Fruit fly (Drosophila melanogaster) whole organism, embryonic: Measurements from ENCODE around the gene pav.

ENCODE experiments used
- Asciz ChIP-seq: fragments of 200-800 bp; sonication (Bioruptor generic); optimal IDR thresholded peaks from 2 replicates; lab custom pipeline; 2017; ENCODE audit warnings: missing biosample characterization, mild to moderate bottlenecking, missing genetic modification characterization, missing genetic modification reagents
- CG10267 ChIP-seq: fragments of 200-800 bp; sonication (Bioruptor generic); optimal IDR thresholded peaks from 2 replicates; lab custom pipeline; 2018; ENCODE audit warnings: missing biosample characterization, mild to moderate bottlenecking, missing genetic modification characterization, moderate library complexity
- CG14441 ChIP-seq: fragments of 200-800 bp; sonication (Bioruptor generic); IDR thresholded peaks from 2 replicates; pipeline ENCODE4 v1.3.6; 2022; ENCODE audit warnings: missing biosample characterization, missing genetic modification characterization
- CG15696 ChIP-seq: fragments of 200-800 bp; sonication (Bioruptor generic); optimal IDR thresholded peaks from 2 replicates; lab custom pipeline; 2019; ENCODE audit warnings: missing biosample characterization, mild to moderate bottlenecking, missing genetic modification characterization, moderate library complexity
- CG17568 ChIP-seq: fragments of 200-800 bp; sonication (Bioruptor generic); optimal IDR thresholded peaks from 2 replicates; lab custom pipeline; 2018; ENCODE audit warnings: missing biosample characterization, mild to moderate bottlenecking, missing genetic modification characterization, moderate library complexity
- CG18599 ChIP-seq: fragments of 200-800 bp; sonication (Bioruptor generic); optimal IDR thresholded peaks from 3 replicates; lab custom pipeline; 2017; ENCODE audit warnings: missing biosample characterization, missing genetic modification characterization, mild to moderate bottlenecking, moderate library complexity, missing genetic modification reagents
- CG31224 ChIP-seq: fragments of 200-800 bp; sonication (Bioruptor generic); IDR thresholded peaks from 2 replicates; pipeline ENCODE4 v1.3.6; 2022; ENCODE audit warnings: missing biosample characterization, missing genetic modification characterization
- CG33213 ChIP-seq: fragments of 200-800 bp; sonication (Bioruptor generic); optimal IDR thresholded peaks from 3 replicates; lab custom pipeline; 2016; ENCODE audit warnings: missing biosample characterization, missing genetic modification characterization
- CG34376 ChIP-seq: fragments of 200-800 bp; sonication (Bioruptor generic); optimal IDR thresholded peaks from 2 replicates; lab custom pipeline; 2018; ENCODE audit warnings: missing biosample characterization, mild to moderate bottlenecking, missing genetic modification characterization
- CG4282 ChIP-seq: fragments of 200-800 bp; sonication (Bioruptor generic); optimal IDR thresholded peaks from 2 replicates; lab custom pipeline; 2016; ENCODE audit warnings: missing biosample characterization, missing genetic modification characterization
- CG4360 ChIP-seq: fragments of 200-800 bp; sonication (Bioruptor generic); IDR thresholded peaks from 2 replicates; pipeline ENCODE4 v1.3.6; 2022; ENCODE audit warnings: missing biosample characterization, missing genetic modification characterization
- CG4820 ChIP-seq: fragments of 200-800 bp; sonication (Bioruptor generic); optimal IDR thresholded peaks from 3 replicates; lab custom pipeline; 2016; ENCODE audit warnings: missing biosample characterization, missing genetic modification characterization
- CG6683 ChIP-seq: fragments of 200-800 bp; sonication (Bioruptor generic); optimal IDR thresholded peaks from 2 replicates; lab custom pipeline; 2017; ENCODE audit warnings: missing biosample characterization, mild to moderate bottlenecking, missing genetic modification characterization, missing genetic modification reagents
- CG7839 ChIP-seq: fragments of 200-800 bp; sonication (Bioruptor generic); optimal IDR thresholded peaks from 3 replicates; lab custom pipeline; 2018; ENCODE audit warnings: missing biosample characterization, mild to moderate bottlenecking, missing genetic modification characterization, moderate library complexity
- CG7987 ChIP-seq: fragments of 200-800 bp; sonication (Bioruptor generic); optimal IDR thresholded peaks from 2 replicates; lab custom pipeline; 2018; ENCODE audit warnings: missing biosample characterization, mild to moderate bottlenecking, missing genetic modification characterization, moderate library complexity
- CG8765 ChIP-seq: fragments of 200-800 bp; sonication (Bioruptor generic); IDR thresholded peaks from 2 replicates; pipeline ENCODE4 v1.3.6; 2022; ENCODE audit warnings: missing biosample characterization, missing genetic modification characterization
- CkIIα-i1 ChIP-seq: fragments of 200-800 bp; sonication (Bioruptor generic); IDR thresholded peaks from 2 replicates; pipeline ENCODE4 v1.3.6; 2022; ENCODE audit warnings: missing biosample characterization, missing genetic modification characterization
- CrebB ChIP-seq: fragments of 200-800 bp; sonication (Bioruptor generic); optimal IDR thresholded peaks from 3 replicates; lab custom pipeline; 2018; ENCODE audit warnings: missing biosample characterization, mild to moderate bottlenecking, missing genetic modification characterization
- HLHmδ ChIP-seq: fragments of 200-800 bp; sonication (Bioruptor generic); optimal IDR thresholded peaks from 2 replicates; lab custom pipeline; 2018; ENCODE audit warnings: missing biosample characterization, mild to moderate bottlenecking, missing genetic modification characterization, moderate library complexity
- Hey ChIP-seq: fragments of 200-800 bp; sonication (Bioruptor generic); optimal IDR thresholded peaks from 3 replicates; lab custom pipeline; 2018; ENCODE audit warnings: missing biosample characterization, mild to moderate bottlenecking, missing genetic modification characterization
- HmgD ChIP-seq: fragments of 200-800 bp; sonication (Bioruptor generic); optimal IDR thresholded peaks from 3 replicates; lab custom pipeline; 2016; ENCODE audit warnings: missing biosample characterization, missing genetic modification characterization
- Hr39 ChIP-seq: fragments of >200 bp; optimal IDR thresholded peaks from 2 replicates; lab custom pipeline; 2017
- MTF-1 ChIP-seq: fragments of 200-800 bp; sonication (Bioruptor generic); optimal IDR thresholded peaks from 2 replicates; lab custom pipeline; 2018; ENCODE audit warnings: missing biosample characterization, mild to moderate bottlenecking, missing genetic modification characterization, borderline replicate concordance
- Mes4 ChIP-seq: fragments of 200-800 bp; sonication (Bioruptor generic); optimal IDR thresholded peaks from 2 replicates; lab custom pipeline; 2016; ENCODE audit warnings: missing biosample characterization, missing genetic modification characterization
- Ptx1 ChIP-seq: fragments of 200-800 bp; sonication (Bioruptor generic); IDR thresholded peaks from 2 replicates; pipeline ENCODE4 v1.3.6; 2022; ENCODE audit warnings: missing biosample characterization, missing genetic modification characterization
- Six4 ChIP-seq: fragments of 200-800 bp; sonication (Bioruptor generic); optimal IDR thresholded peaks from 2 replicates; lab custom pipeline; 2016; ENCODE audit warnings: missing biosample characterization, missing genetic modification characterization
- Stat92E ChIP-seq, 3 experiments: fragments of >200 bp in 2 of 3; fragments of 200-800 bp in 1 of 3; sonication (Bioruptor generic) in 1 of 3; optimal IDR thresholded peaks; 2 replicates each; lab custom pipeline; 2017 to 2019; ENCODE audit warnings: missing biosample characterization in 3 of 3, missing genetic modification characterization in 3 of 3, mild to moderate bottlenecking in 1 of 3, moderate library complexity in 1 of 3
- YL-1 ChIP-seq: fragments of 200-800 bp; sonication (Bioruptor generic); optimal IDR thresholded peaks from 3 replicates; lab custom pipeline; 2017; ENCODE audit warnings: missing biosample characterization, mild to moderate bottlenecking, missing genetic modification characterization
- bbx ChIP-seq: fragments of 200-800 bp; sonication (Bioruptor generic); IDR thresholded peaks from 2 replicates; pipeline ENCODE4 v1.3.6; 2022; ENCODE audit warnings: missing biosample characterization, missing genetic modification characterization; ENCODE audit not compliant: partially characterized antibody
- corto ChIP-seq: fragments of 200-800 bp; sonication (Bioruptor generic); optimal IDR thresholded peaks from 2 replicates; lab custom pipeline; 2016; ENCODE audit warnings: missing biosample characterization, mild to moderate bottlenecking, missing genetic modification characterization, moderate library complexity
- croc ChIP-seq: fragments of 200-800 bp; sonication (Bioruptor generic); conservative IDR thresholded peaks from 3 replicates; pipeline ENCODE4 v1.3.6; 2022; ENCODE audit warnings: missing biosample characterization, missing genetic modification characterization
- cwo ChIP-seq: fragments of 200-800 bp; sonication (Bioruptor generic); optimal IDR thresholded peaks from 3 replicates; lab custom pipeline; 2017; ENCODE audit warnings: missing biosample characterization, missing genetic modification characterization, mild to moderate bottlenecking, moderate library complexity, missing genetic modification reagents
- dm ChIP-seq: fragments of 200-800 bp; sonication (Bioruptor generic); optimal IDR thresholded peaks from 3 replicates; lab custom pipeline; 2016; ENCODE audit warnings: missing biosample characterization, missing genetic modification characterization
- dmrt99B ChIP-seq: fragments of 200-800 bp; sonication (Bioruptor generic); optimal IDR thresholded peaks from 2 replicates; lab custom pipeline; 2018; ENCODE audit warnings: missing biosample characterization, mild to moderate bottlenecking, missing genetic modification characterization, moderate library complexity
- eve ChIP-seq, 2 experiments: fragments of >200 bp; optimal IDR thresholded peaks; 2 replicates each; lab custom pipeline; 2017; ENCODE audit warnings: missing biosample characterization in 2 of 2, missing genetic modification characterization in 2 of 2
- eyg ChIP-seq: fragments of 200-800 bp; sonication (Bioruptor generic); optimal IDR thresholded peaks from 3 replicates; lab custom pipeline; 2016; ENCODE audit warnings: missing biosample characterization, missing genetic modification characterization
- gt ChIP-seq: fragments of 200-800 bp; sonication (Bioruptor generic); IDR thresholded peaks from 2 replicates; pipeline ENCODE4 v1.3.6; 2022; ENCODE audit warnings: missing biosample characterization, missing genetic modification characterization
- h ChIP-seq: fragments of >200 bp; optimal IDR thresholded peaks from 2 replicates; lab custom pipeline; 2017
- hb ChIP-seq: fragments of 200-800 bp; sonication (Bioruptor generic); IDR thresholded peaks from 3 replicates; pipeline ENCODE4 v1.3.6; 2022; ENCODE audit warnings: missing biosample characterization, missing genetic modification characterization; ENCODE audit not compliant: partially characterized antibody
- hbn ChIP-seq: fragments of 200-800 bp; sonication (Bioruptor generic); IDR thresholded peaks from 2 replicates; pipeline ENCODE4 v1.3.6; 2022; ENCODE audit warnings: missing biosample characterization, missing genetic modification characterization; ENCODE audit not compliant: partially characterized antibody
- hth ChIP-seq: fragments of >200 bp; optimal IDR thresholded peaks from 2 replicates; lab custom pipeline; 2017; ENCODE audit warnings: inconsistent platforms
- inv ChIP-seq: fragments of 200-800 bp; sonication (Bioruptor generic); IDR thresholded peaks from 2 replicates; pipeline ENCODE4 v1.3.6; 2022; ENCODE audit warnings: missing biosample characterization, missing genetic modification characterization; ENCODE audit not compliant: partially characterized antibody
- mirr ChIP-seq: fragments of 200-800 bp; sonication (Bioruptor generic); optimal IDR thresholded peaks from 3 replicates; lab custom pipeline; 2018; ENCODE audit warnings: missing biosample characterization, mild to moderate bottlenecking, missing genetic modification characterization
- org-1 ChIP-seq: fragments of 200-800 bp; sonication (Bioruptor generic); optimal IDR thresholded peaks from 2 replicates; lab custom pipeline; 2017; ENCODE audit warnings: missing biosample characterization, missing genetic modification characterization
- pnt ChIP-seq: fragments of 200-800 bp; sonication (Bioruptor generic); optimal IDR thresholded peaks from 3 replicates; lab custom pipeline; 2016; ENCODE audit warnings: missing biosample characterization, missing genetic modification characterization
- psq ChIP-seq: fragments of 200-800 bp; sonication (Bioruptor generic); optimal IDR thresholded peaks from 2 replicates; lab custom pipeline; 2017; ENCODE audit warnings: missing biosample characterization, missing genetic modification characterization
- pzg ChIP-seq: fragments of 200-800 bp; sonication (Bioruptor generic); optimal IDR thresholded peaks from 3 replicates; lab custom pipeline; 2018; ENCODE audit warnings: missing biosample characterization, mild to moderate bottlenecking, missing genetic modification characterization, moderate library complexity
- row ChIP-seq: fragments of 200-800 bp; sonication (Bioruptor generic); IDR thresholded peaks from 3 replicates; pipeline ENCODE4 v1.3.6; 2022; ENCODE audit warnings: missing biosample characterization, missing genetic modification characterization
- tna ChIP-seq: fragments of 200-800 bp; sonication (Bioruptor generic); IDR thresholded peaks from 2 replicates; pipeline ENCODE4 v1.3.6; 2022; ENCODE audit warnings: missing biosample characterization, missing genetic modification characterization; ENCODE audit not compliant: partially characterized antibody
- zfh2 ChIP-seq: fragments of 200-800 bp; sonication (Bioruptor generic); optimal IDR thresholded peaks from 2 replicates; lab custom pipeline; 2016; ENCODE audit warnings: missing biosample characterization, missing genetic modification characterization

The pav gene

DNA sequence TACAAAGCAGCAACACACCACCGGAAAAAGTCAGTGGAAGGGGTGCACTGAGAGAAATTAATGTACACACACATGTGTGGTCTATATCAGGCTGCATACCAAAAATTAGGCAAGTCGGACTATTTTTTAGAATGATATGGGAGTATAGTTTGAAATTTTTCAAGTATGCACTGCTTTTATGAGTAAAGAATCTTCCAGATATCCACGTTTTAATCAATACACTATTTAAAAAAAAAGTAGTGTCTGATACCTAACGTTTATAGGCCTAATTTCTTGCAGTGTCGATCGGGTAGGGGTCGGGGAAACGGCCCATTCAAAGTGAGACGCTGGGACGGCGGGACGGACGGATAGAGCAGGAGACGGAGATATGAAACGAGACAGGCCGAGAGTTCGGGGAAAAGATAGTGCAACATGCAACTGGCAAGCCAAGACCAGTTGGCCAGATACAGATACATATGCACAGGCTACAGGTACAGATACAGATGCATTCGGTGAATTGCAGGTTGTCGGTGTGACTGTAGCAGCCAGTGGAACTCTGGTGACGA lies 12.1 kb upstream of the pav start (continued):
- peak; percentile 95 for TF ChIP-seq CG7839 (tag; lab: Kevin White, UChicago)
- TF ChIP-seq Hr39 (lab: Kevin White, UChicago): no peak
- TF ChIP-seq CG33213 (GFP tag; lab: Kevin White, UChicago): peak; percentile 85
- peak; percentile 99 for TF ChIP-seq CG15696
- TF ChIP-seq mirr: no peak
- peak; percentile 45; the same call in 1 of the 2 replicates for TF ChIP-seq CG31224 (GFP tag; lab: Robert Waterston, UW)
- TF ChIP-seq CrebB (tag; lab: Kevin White, UChicago): peak; percentile 83
- peak; percentile 76 for TF ChIP-seq eyg
- TF ChIP-seq CG34376 (GFP tag; lab: Kevin White, UChicago): peak; percentile 26
- peak; percentile 93 for TF ChIP-seq CG10267 (tag; lab: Kevin White, UChicago)
- TF ChIP-seq CG7987 (GFP tag; lab: Kevin White, UChicago): peak; percentile 55
- peak; percentile 84 for TF ChIP-seq HmgD
- peak in 1 of 3 experiments; percentile 97 for TF ChIP-seq Stat92E (GFP tag; optimal IDR thresholded peaks at IDR 0.05; lab: Kevin White, UChicago)
- peak; percentile 84 for TF ChIP-seq gt (GFP tag; lab: Robert Waterston, UW)
- TF ChIP-seq h (lab: Kevin White, UChicago): no peak
- TF ChIP-seq pzg (GFP tag; lab: Kevin White, UChicago): no peak
- TF ChIP-seq Asciz (GFP tag; lab: Kevin White, UChicago): peak; percentile 92
- peak; percentile 72 for TF ChIP-seq cwo (GFP tag; lab: Kevin White, UChicago)
- no peak for TF ChIP-seq tna (GFP tag; lab: Robert Waterston, UW)
- peak; percentile 70 for TF ChIP-seq CG6683
- TF ChIP-seq corto (GFP tag; lab: Kevin White, UChicago): no peak
- TF ChIP-seq hth (lab: Kevin White, UChicago): no peak
- peak; percentile 80 for TF ChIP-seq YL-1
- peak; percentile 67 for TF ChIP-seq CG4360
- peak; percentile 79 for TF ChIP-seq MTF-1 (GFP tag; lab: Kevin White, UChicago)
- peak; percentile 96 for TF ChIP-seq pnt (GFP tag; lab: Kevin White, UChicago)
- TF ChIP-seq psq: peak; percentile 77
- no peak for TF ChIP-seq hb (GFP tag; lab: Robert Waterston, UW)
- peak; percentile 95 for TF ChIP-seq Mes4 (GFP tag; lab: Kevin White, UChicago)
- TF ChIP-seq CG17568: peak; percentile 87
- peak; percentile 97 for TF ChIP-seq dmrt99B (tag; lab: Kevin White, UChicago)
- no peak for TF ChIP-seq zfh2 (GFP tag; lab: Kevin White, UChicago)
- peak; percentile 80 for TF ChIP-seq CG18599 (GFP tag; lab: Kevin White, UChicago)
- TF ChIP-seq dm (GFP tag; lab: Kevin White, UChicago): peak; percentile 85
- no peak for TF ChIP-seq hbn (GFP tag; lab: Robert Waterston, UW)
- peak; percentile 95 for TF ChIP-seq croc (GFP tag; lab: Robert Waterston, UW)
- TF ChIP-seq eve (GFP tag; optimal IDR thresholded peaks at IDR 0.05; lab: Kevin White, UChicago): peak; percentile 98 to 99
- TF ChIP-seq HLHmδ (GFP tag; lab: Kevin White, UChicago): peak; percentile 11
- TF ChIP-seq CG8765: peak; percentile 87
- peak; percentile 72 for TF ChIP-seq CG4282 (GFP tag; lab: Kevin White, UChicago)
- TF ChIP-seq Ptx1 (GFP tag; lab: Robert Waterston, UW): peak; percentile 93
- peak; percentile 83 for TF ChIP-seq CG14441
- peak; percentile 92 for TF ChIP-seq org-1
- TF ChIP-seq Six4 (GFP tag; lab: Kevin White, UChicago): peak; percentile 94
- peak; percentile 38 for TF ChIP-seq Hey
- peak; percentile 96 for TF ChIP-seq CG4820 (GFP tag; lab: Kevin White, UChicago)
- TF ChIP-seq inv (GFP tag; lab: Robert Waterston, UW): no peak
- TF ChIP-seq bbx (GFP tag; lab: Robert Waterston, UW): no peak
- TF ChIP-seq row (GFP tag; lab: Robert Waterston, UW): peak; percentile 96
- no peak for TF ChIP-seq CkIIα-i1 (GFP tag; lab: Robert Waterston, UW)
